Worm (Caenorhabditis elegans) whole organism, late embryonic: ENCODE measurements around the gene islo-1.

Experiments
- C08G9.2 ChIP-seq: sonication (generic microtip); optimal IDR thresholded peaks from 2 replicates; lab custom pipeline; 2016; ENCODE audit warnings: mild to moderate bottlenecking, missing genetic modification characterization, moderate library complexity, missing compliant biosample characterization
- F13H6.1 ChIP-seq: sonication (generic microtip); optimal IDR thresholded peaks from 2 replicates; lab custom pipeline; 2016; ENCODE audit warnings: missing genetic modification characterization, missing compliant biosample characterization
- K09A11.1 ChIP-seq: sonication (generic microtip); optimal IDR thresholded peaks from 2 replicates; lab custom pipeline; 2017; ENCODE audit warnings: antibody characterized with exemption, mild to moderate bottlenecking, missing genetic modification characterization, missing compliant biosample characterization; ENCODE audit not compliant: insufficient read depth
- T23F11.4 ChIP-seq: fragments of 200-800 bp; sonication (Bioruptor generic); optimal IDR thresholded peaks from 2 replicates; lab custom pipeline; 2018; ENCODE audit warnings: mild to moderate bottlenecking, missing genetic modification characterization, missing compliant biosample characterization
- Y22D7AL.16 ChIP-seq: sonication (generic microtip); optimal IDR thresholded peaks from 2 replicates; lab custom pipeline; 2016; ENCODE audit warnings: missing genetic modification characterization, missing compliant biosample characterization
- ahr-1 ChIP-seq: sonication (generic microtip); optimal IDR thresholded peaks from 2 replicates; lab custom pipeline; 2016; ENCODE audit warnings: missing genetic modification characterization, missing compliant biosample characterization
- ama-1 ChIP-seq: fragments of 150-350 bp; optimal IDR thresholded peaks from 2 replicates; lab custom pipeline; 2014
- ceh-18 ChIP-seq: sonication (generic microtip); optimal IDR thresholded peaks from 2 replicates; lab custom pipeline; 2016; ENCODE audit warnings: missing genetic modification characterization, missing compliant biosample characterization
- ceh-19 ChIP-seq: fragments of 200-800 bp; sonication (Bioruptor generic); optimal IDR thresholded peaks from 2 replicates; lab custom pipeline; 2018; ENCODE audit warnings: mild to moderate bottlenecking, missing genetic modification characterization, missing compliant biosample characterization
- ceh-2 ChIP-seq: sonication (generic microtip); optimal IDR thresholded peaks from 2 replicates; lab custom pipeline; 2016; ENCODE audit warnings: missing genotype, missing genetic modification characterization, missing compliant biosample characterization
- ceh-24 ChIP-seq: sonication (generic microtip); optimal IDR thresholded peaks from 2 replicates; lab custom pipeline; 2016; ENCODE audit warnings: mild to moderate bottlenecking, missing genetic modification characterization, missing compliant biosample characterization
- ceh-31 ChIP-seq: sonication (generic microtip); optimal IDR thresholded peaks from 2 replicates; lab custom pipeline; 2016; ENCODE audit warnings: missing genetic modification characterization, missing compliant biosample characterization
- ceh-34 ChIP-seq: sonication (generic microtip); optimal IDR thresholded peaks from 2 replicates; lab custom pipeline; 2016; ENCODE audit warnings: mild to moderate bottlenecking, missing genetic modification characterization, missing compliant biosample characterization
- ceh-9 ChIP-seq: sonication (generic microtip); optimal IDR thresholded peaks from 2 replicates; lab custom pipeline; 2016; ENCODE audit warnings: mild to moderate bottlenecking, missing genetic modification characterization, inconsistent platforms, missing compliant biosample characterization
- che-1 ChIP-seq: sonication (generic microtip); optimal IDR thresholded peaks from 2 replicates; lab custom pipeline; 2016; ENCODE audit warnings: mild to moderate bottlenecking, missing genetic modification characterization, missing compliant biosample characterization
- dmd-4 ChIP-seq: sonication (generic microtip); optimal IDR thresholded peaks from 2 replicates; lab custom pipeline; 2016; ENCODE audit warnings: borderline replicate concordance, missing genetic modification characterization, missing compliant biosample characterization
- elt-2 ChIP-seq: sonication (generic microtip); optimal IDR thresholded peaks from 2 replicates; lab custom pipeline; 2016; ENCODE audit warnings: missing genetic modification reagents, missing genetic modification characterization, missing compliant biosample characterization
- ets-4 ChIP-seq: sonication (generic microtip); optimal IDR thresholded peaks from 2 replicates; lab custom pipeline; 2016; ENCODE audit warnings: missing genetic modification characterization, missing compliant biosample characterization
- fax-1 ChIP-seq: sonication (generic microtip); optimal IDR thresholded peaks from 2 replicates; lab custom pipeline; 2016; ENCODE audit warnings: missing genotype, missing genetic modification characterization, missing compliant biosample characterization
- fkh-10 ChIP-seq: fragments of 150-350 bp; optimal IDR thresholded peaks from 2 replicates; lab custom pipeline; 2014; ENCODE audit warnings: missing biosample characterization, missing genetic modification reagents, missing genetic modification characterization
- gmeb-2 ChIP-seq: sonication (generic microtip); optimal IDR thresholded peaks from 2 replicates; lab custom pipeline; 2016; ENCODE audit warnings: missing genetic modification characterization, inconsistent platforms, missing compliant biosample characterization
- hlh-13 ChIP-seq: fragments of 200-800 bp; sonication (Bioruptor generic); optimal IDR thresholded peaks from 2 replicates; lab custom pipeline; 2018; ENCODE audit warnings: mild to moderate bottlenecking, missing genetic modification characterization, missing compliant biosample characterization
- hlh-30 ChIP-seq: sonication (generic microtip); optimal IDR thresholded peaks from 2 replicates; lab custom pipeline; 2017; ENCODE audit warnings: antibody characterized with exemption, missing genetic modification characterization, missing compliant biosample characterization; ENCODE audit not compliant: insufficient read depth
- hlh-6 ChIP-seq: sonication (generic microtip); optimal IDR thresholded peaks from 2 replicates; lab custom pipeline; 2016; ENCODE audit warnings: missing genotype, missing genetic modification characterization, missing compliant biosample characterization
- hlh-8 ChIP-seq: sonication (generic microtip); optimal IDR thresholded peaks from 2 replicates; lab custom pipeline; 2016; ENCODE audit warnings: missing genotype, missing genetic modification characterization, missing compliant biosample characterization
- lim-6 ChIP-seq: sonication (generic microtip); optimal IDR thresholded peaks from 2 replicates; lab custom pipeline; 2016; ENCODE audit warnings: missing genetic modification characterization, missing compliant biosample characterization
- madf-2 ChIP-seq: sonication (generic microtip); optimal IDR thresholded peaks from 2 replicates; lab custom pipeline; 2017; ENCODE audit warnings: missing genetic modification characterization, missing compliant biosample characterization
- mec-3 ChIP-seq: sonication (generic microtip); optimal IDR thresholded peaks from 2 replicates; lab custom pipeline; 2016; ENCODE audit warnings: borderline replicate concordance, missing genetic modification characterization, missing compliant biosample characterization
- nfya-1 ChIP-seq: sonication (generic microtip); optimal IDR thresholded peaks from 2 replicates; lab custom pipeline; 2017; ENCODE audit warnings: missing genetic modification characterization, mild to moderate bottlenecking, missing compliant biosample characterization, antibody characterized with exemption, moderate library complexity
- nhr-11 ChIP-seq: fragments of 150-350 bp; optimal IDR thresholded peaks from 2 replicates; lab custom pipeline; 2014; ENCODE audit warnings: missing biosample characterization, missing genetic modification characterization
- odd-2 ChIP-seq: sonication (generic microtip); optimal IDR thresholded peaks from 2 replicates; lab custom pipeline; 2017; ENCODE audit warnings: antibody characterized with exemption, mild to moderate bottlenecking, missing genetic modification characterization, missing compliant biosample characterization
- pag-3 ChIP-seq: sonication (generic microtip); optimal IDR thresholded peaks from 2 replicates; lab custom pipeline; 2016; ENCODE audit warnings: missing compliant biosample characterization, missing genetic modification characterization, borderline replicate concordance
- pha-4 ChIP-seq: fragments of 150-350 bp; optimal IDR thresholded peaks from 2 replicates; lab custom pipeline; 2018; ENCODE audit warnings: missing biosample characterization, missing genetic modification reagents, missing genetic modification characterization
- ref-2 ChIP-seq: sonication (generic microtip); optimal IDR thresholded peaks from 2 replicates; lab custom pipeline; 2016; ENCODE audit warnings: missing genetic modification characterization, missing compliant biosample characterization
- rnt-1 ChIP-seq: sonication (generic microtip); optimal IDR thresholded peaks from 2 replicates; lab custom pipeline; 2016; ENCODE audit warnings: missing genetic modification characterization, missing compliant biosample characterization
- sdc-2 ChIP-seq: sonication (generic microtip); optimal IDR thresholded peaks from 2 replicates; lab custom pipeline; 2016; ENCODE audit warnings: missing genotype, missing genetic modification characterization, missing compliant biosample characterization
- sox-2 ChIP-seq: fragments of 200-800 bp; sonication (Bioruptor generic); IDR thresholded peaks from 2 replicates; pipeline ENCODE4 v1.3.6; 2022; ENCODE audit warnings: missing genetic modification reagents, missing genetic modification characterization, missing compliant biosample characterization
- syd-9 ChIP-seq: sonication (generic microtip); optimal IDR thresholded peaks from 2 replicates; lab custom pipeline; 2016; ENCODE audit warnings: mild to moderate bottlenecking, missing genetic modification characterization, moderate library complexity, missing compliant biosample characterization
- tbx-2 ChIP-seq: sonication (generic microtip); optimal IDR thresholded peaks from 2 replicates; lab custom pipeline; 2016; ENCODE audit warnings: missing genetic modification characterization, missing compliant biosample characterization
- tbx-7 ChIP-seq: sonication (generic microtip); optimal IDR thresholded peaks from 2 replicates; lab custom pipeline; 2016; ENCODE audit warnings: missing genotype, missing genetic modification characterization, missing compliant biosample characterization
- ttx-3 ChIP-seq: sonication (generic microtip); optimal IDR thresholded peaks from 2 replicates; lab custom pipeline; 2016; ENCODE audit warnings: missing genetic modification reagents, missing genetic modification characterization, missing compliant biosample characterization
- unc-3 ChIP-seq, 2 experiments: fragments of 200-800 bp in 1 of 2; sonication (Bioruptor generic) in 1 of 2; sonication (generic microtip) in 1 of 2; conservative IDR thresholded peaks in 1 of 2; optimal IDR thresholded peaks in 1 of 2; 2 replicates each; pipeline versions ENCODE4 v1.3.6 to Lab custom; 2016 to 2022; ENCODE audit warnings: missing compliant biosample characterization in 2 of 2, missing genetic modification characterization in 2 of 2, missing genetic modification reagents in 1 of 2
- unc-42 ChIP-seq: sonication (generic microtip); optimal IDR thresholded peaks from 2 replicates; lab custom pipeline; 2016; ENCODE audit warnings: missing genotype, missing genetic modification characterization, missing compliant biosample characterization
- unc-55 ChIP-seq: sonication (generic microtip); optimal IDR thresholded peaks from 2 replicates; lab custom pipeline; 2017; ENCODE audit warnings: missing biosample characterization, missing genetic modification reagents, missing genetic modification characterization
- ztf-16 ChIP-seq: sonication (generic microtip); optimal IDR thresholded peaks from 2 replicates; lab custom pipeline; 2017; ENCODE audit warnings: missing genetic modification characterization, missing compliant biosample characterization

islo-1 gene

ce11 chrIV:8136005-8136512, at the start of gene islo-1, which contains the start of gene isp-1:
Gene islo-1 (plus strand): TSS chrIV:8136389.
Gene isp-1 (minus strand): TSS chrIV:8136055.
- TF ChIP-seq C08G9.2 (no peak), odd-2 (tag; lab: Kevin White, UChicago) (no peak), tbx-2 (peak; percentile 55), ceh-34 (tag; lab: Kevin White, UChicago) (peak; percentile 34), ceh-24 (tag; lab: Kevin White, UChicago) (no peak), ahr-1 (tag; lab: Kevin White, UChicago) (no peak), ceh-18 (tag; lab: Kevin White, UChicago) (peak; percentile 79), madf-2 (tag; lab: Kevin White, UChicago) (no peak), hlh-30 (tag; lab: Kevin White, UChicago) (peak; percentile 41), pha-4 (tag; lab: Kevin White, UChicago) (no peak), lim-6 (tag; lab: Kevin White, UChicago) (no peak), ceh-31 (tag; lab: Kevin White, UChicago) (peak; percentile 55), nhr-11 (tag; lab: Kevin White, UChicago) (no peak), syd-9 (tag; lab: Kevin White, UChicago) (no peak), tbx-7 (tag; lab: Kevin White, UChicago) (no peak), ceh-2 (tag; lab: Kevin White, UChicago) (no peak), hlh-8 (tag; lab: Kevin White, UChicago) (no peak), ref-2 (peak; percentile 56), ets-4 (tag; lab: Kevin White, UChicago) (no peak), hlh-13 (GFP tag; lab: Kevin White, UChicago) (no peak), ztf-16 (tag; lab: Kevin White, UChicago) (no peak), unc-42 (peak; percentile 4), unc-3 (GFP tag; conservative IDR thresholded peaks at IDR 0.05; lab: Robert Waterston, UW) (no peak), unc-3 (tag; optimal IDR thresholded peaks at IDR 0.05; lab: Kevin White, UChicago) (no peak), ttx-3 (tag; lab: Kevin White, UChicago) (no peak), K09A11.1 (no peak), ama-1 (no peak), rnt-1 (tag; lab: Kevin White, UChicago) (peak; percentile 50), F13H6.1 (no peak), gmeb-2 (tag; lab: Kevin White, UChicago) (no peak), elt-2 (tag; lab: Kevin White, UChicago) (peak; percentile 36), unc-55 (GFP tag; lab: Kevin White, UChicago) (peak; percentile 17), ceh-9 (tag; lab: Kevin White, UChicago) (no peak), hlh-6 (tag; lab: Kevin White, UChicago) (no peak), nfya-1 (tag; lab: Kevin White, UChicago) (peak; percentile 60), sox-2 (GFP tag; lab: Robert Waterston, UW) (no peak), dmd-4 (no peak)
- TF ChIP-seq, all 69 proteins: peak for 11

ce11 chrIV:8086552-8086951, 49.6 kb upstream of the islo-1 start, which contains the start of gene nsy-7:
Gene nsy-7 (minus strand): TSS chrIV:8086652.
- TF ChIP-seq rnt-1 (tag; lab: Kevin White, UChicago) (no peak), che-1 (tag; lab: Kevin White, UChicago) (no peak), sox-2 (GFP tag; lab: Robert Waterston, UW) (no peak), mec-3 (no peak), syd-9 (tag; lab: Kevin White, UChicago) (no peak), ttx-3 (tag; lab: Kevin White, UChicago) (no peak), T23F11.4 (no peak), pag-3 (tag; lab: Kevin White, UChicago) (no peak), ceh-31 (tag; lab: Kevin White, UChicago) (no peak), sdc-2 (tag; lab: Kevin White, UChicago) (no peak), Y22D7AL.16 (tag; lab: Kevin White, UChicago) (no peak), ceh-9 (tag; lab: Kevin White, UChicago) (no peak), hlh-8 (tag; lab: Kevin White, UChicago) (no peak), hlh-6 (tag; lab: Kevin White, UChicago) (no peak), fax-1 (tag; lab: Kevin White, UChicago) (no peak), ceh-19 (no peak), ztf-16 (tag; lab: Kevin White, UChicago) (no peak), fkh-10 (GFP tag; lab: Kevin White, UChicago) (no peak)
